Worm (Caenorhabditis elegans): ENCODE data around the gene Y61A9LA.3.
"Not testable (repeated sequence)": the region's sequence is repeated elsewhere in the genome, so short reads cannot be mapped to it uniquely, and the experiment has no call there.

ce11 chrV:4553572-4553971 lies 17.4 kb upstream of the Y61A9LA.3 start, which contains the start of gene Y61A9LA.12:
- TF ChIP-seq ama-1 (optimal IDR thresholded peaks at IDR 0.05); pes-1 (GFP tag; IDR thresholded peaks at IDR 0.05); flt-1 (GFP tag; IDR thresholded peaks at IDR 0.05); sea-1 (GFP tag; conservative IDR thresholded peaks at IDR 0.05); aly-1 (tag; optimal IDR thresholded peaks at IDR 0.05); ets-7 (tag; optimal IDR thresholded peaks at IDR 0.05): not testable (repeated sequence)
